Worm (Caenorhabditis elegans): Measurements from ENCODE around the gene Y32H12A.8.
A peak's percentile ranks its signal among the peaks of the same experiment; 100 is the strongest.

Gene Y32H12A.8

ce11 chrIII:5367995-5368899, 37.6 kb downstream of the Y32H12A.8 start, which contains the start of gene dhs-9:
Gene dhs-9 (minus strand): TSS chrIII:5368045.
- TF ChIP-seq dmd-4 (tag; optimal IDR thresholded peaks at IDR 0.05) (no peak), R02D3.7 (tag; optimal IDR thresholded peaks at IDR 0.05) (no peak), ceh-16 (tag; optimal IDR thresholded peaks at IDR 0.05) (no peak), sma-9 (GFP tag; optimal IDR thresholded peaks at IDR 0.05) (no peak), sma-9 (tag; optimal IDR thresholded peaks at IDR 0.05) (no peak), skn-1 (tag; optimal IDR thresholded peaks at IDR 0.05) (peak; percentile 85), nhr-25 (tag; optimal IDR thresholded peaks at IDR 0.05) (peak; percentile 59), Y55F3AM.14 (GFP tag; optimal IDR thresholded peaks at IDR 0.05) (no peak), nhr-23 (tag; optimal IDR thresholded peaks at IDR 0.05) (no peak), unc-55 (GFP tag; optimal IDR thresholded peaks at IDR 0.05) (peak; percentile 4), mbf-1 (tag; optimal IDR thresholded peaks at IDR 0.05) (no peak), peb-1 (tag; optimal IDR thresholded peaks at IDR 0.05) (no peak), lin-39 (tag; optimal IDR thresholded peaks at IDR 0.05) (no peak), nhr-11 (tag; optimal IDR thresholded peaks at IDR 0.05) (no peak), ZK546.5 (tag; optimal IDR thresholded peaks at IDR 0.05) (no peak), nhr-21 (tag; optimal IDR thresholded peaks at IDR 0.05) (no peak), zag-1 (tag; optimal IDR thresholded peaks at IDR 0.05) (no peak), lin-11 (tag; optimal IDR thresholded peaks at IDR 0.05) (no peak), F13H6.1 (tag; optimal IDR thresholded peaks at IDR 0.05) (peak; percentile 33), mdl-1 (tag; optimal IDR thresholded peaks at IDR 0.05) (no peak), ztf-4 (tag; optimal IDR thresholded peaks at IDR 0.05) (no peak), ama-1 (optimal IDR thresholded peaks at IDR 0.05) (no peak), egl-27 (tag; optimal IDR thresholded peaks at IDR 0.05) (no peak), crh-2 (tag; optimal IDR thresholded peaks at IDR 0.05) (peak; percentile 48), sem-4 (tag; optimal IDR thresholded peaks at IDR 0.05) (no peak), nhr-129 (tag; optimal IDR thresholded peaks at IDR 0.05) (peak; percentile 61), C34F6.9 (tag; optimal IDR thresholded peaks at IDR 0.05) (peak; percentile 21), nhr-6 (tag; optimal IDR thresholded peaks at IDR 0.05) (no peak), nhr-10 (tag; optimal IDR thresholded peaks at IDR 0.05) (no peak), alr-1 (tag; optimal IDR thresholded peaks at IDR 0.05) (no peak), lsy-2 (tag; optimal IDR thresholded peaks at IDR 0.05) (peak in 1 of 2 experiments; percentile 45), lin-13 (GFP tag; optimal IDR thresholded peaks at IDR 0.05) (no peak), mab-5 (tag; optimal IDR thresholded peaks at IDR 0.05) (no peak), blmp-1 (tag; optimal IDR thresholded peaks at IDR 0.05; ENCODE audit: insufficient read depth) (no peak), ztf-11 (tag; optimal IDR thresholded peaks at IDR 0.05) (no peak), nhr-77 (tag; optimal IDR thresholded peaks at IDR 0.05) (no peak), nhr-237 (tag; optimal IDR thresholded peaks at IDR 0.05) (no peak), ceh-82 (tag; optimal IDR thresholded peaks at IDR 0.05) (no peak), ztf-1 (GFP tag; conservative IDR thresholded peaks at IDR 0.05) (no peak), aly-2 (tag; optimal IDR thresholded peaks at IDR 0.05) (no peak), elt-1 (tag; optimal IDR thresholded peaks at IDR 0.05) (no peak), fos-1 (tag; optimal IDR thresholded peaks at IDR 0.05) (peak; percentile 8), unc-62 (GFP tag; optimal IDR thresholded peaks at IDR 0.05) (no peak), elt-3 (tag; optimal IDR thresholded peaks at IDR 0.05) (no peak), gmeb-1 (tag; optimal IDR thresholded peaks at IDR 0.05) (peak; percentile 56), unc-39 (tag; optimal IDR thresholded peaks at IDR 0.05) (no peak), nhr-12 (tag; optimal IDR thresholded peaks at IDR 0.05) (no peak), sma-3 (GFP tag; optimal IDR thresholded peaks at IDR 0.05) (no peak)
